Fruit fly (Drosophila melanogaster) S2 (cell line): ENCODE data around the gene CG10254.

Experiments
- CG8478 ChIP-seq: fragments of >200 bp; optimal IDR thresholded peaks from 2 replicates; lab custom pipeline; 2018
- CTCF ChIP-seq, 2 experiments: fragments of >200 bp; optimal IDR thresholded peaks; 2 replicates each; lab custom pipeline; 2018

- no peak for TF ChIP-seq CG8478 (lab: Kevin White, UChicago)
- TF ChIP-seq CTCF (optimal IDR thresholded peaks at IDR 0.05; lab: Kevin White, UChicago) = no peak
Observed at dm6 chr3R:23729066-23729465, 34.3 kb upstream of the CG10254 start.
